Worm (Caenorhabditis elegans) whole organism, L4/young adult: ENCODE measurements around the gene Y51B9A.5.

ENCODE experiments used
- W03F9.2 ChIP-seq: fragments of 150-350 bp; optimal IDR thresholded peaks from 2 replicates; lab custom pipeline; 2014; ENCODE audit warnings: missing biosample characterization, missing genetic modification characterization
- dao-5 ChIP-seq: sonication (generic microtip); optimal IDR thresholded peaks from 2 replicates; lab custom pipeline; 2016; ENCODE audit warnings: missing genotype, missing genetic modification characterization, moderate library complexity, missing compliant biosample characterization
- him-1 ChIP-seq: sonication (generic microtip); optimal IDR thresholded peaks from 2 replicates; lab custom pipeline; 2016; ENCODE audit warnings: missing genotype, missing genetic modification reagents, missing genetic modification characterization, missing compliant biosample characterization

ce11 chrII:9377158-9377557 lies 26.8 kb upstream of the Y51B9A.5 start, which contains the start of gene C06C3.10:
- no peak for TF ChIP-seq dao-5 (tag; lab: Kevin White, UChicago)
- no peak for TF ChIP-seq W03F9.2 (tag; lab: Kevin White, UChicago)
- TF ChIP-seq him-1 (tag; lab: Kevin White, UChicago), result no peak
